Worm (Caenorhabditis elegans) whole organism, L4 larva: ENCODE results near the gene tsp-6.

Source experiments
- aha-1 ChIP-seq: fragments of 150-350 bp; peaks from one replicate; lab custom pipeline; 2014; ENCODE audit warnings: missing biosample characterization, missing genetic modification characterization
- arid-1 ChIP-seq: fragments of 200-800 bp; sonication (Bioruptor generic); conservative IDR thresholded peaks from 2 replicates; pipeline ENCODE4 v1.3.6; 2022; ENCODE audit warnings: missing genetic modification reagents, missing genetic modification characterization, missing compliant biosample characterization
- ceh-32 ChIP-seq: sonication (generic microtip); optimal IDR thresholded peaks from 2 replicates; lab custom pipeline; 2016; ENCODE audit warnings: mild to moderate bottlenecking, missing genetic modification characterization, missing compliant biosample characterization; ENCODE audit not compliant: poor library complexity
- daf-19 ChIP-seq: fragments of 200-800 bp; sonication (Bioruptor generic); conservative IDR thresholded peaks from 2 replicates; pipeline ENCODE4 v1.3.6; 2022; ENCODE audit warnings: missing genetic modification characterization, missing compliant biosample characterization
- hlh-11 ChIP-seq: fragments of 200-800 bp; sonication (Bioruptor generic); optimal IDR thresholded peaks from 2 replicates; lab custom pipeline; 2018; ENCODE audit warnings: mild to moderate bottlenecking, missing genetic modification characterization, missing compliant biosample characterization
- hlh-30 ChIP-seq: sonication (generic microtip); optimal IDR thresholded peaks from 2 replicates; lab custom pipeline; 2017; ENCODE audit warnings: antibody characterized with exemption, mild to moderate bottlenecking, missing genetic modification characterization, missing compliant biosample characterization; ENCODE audit not compliant: insufficient read depth
- hmg-1.1 ChIP-seq: fragments of 200-800 bp; sonication (Bioruptor generic); IDR thresholded peaks from 2 replicates; pipeline ENCODE4 v1.3.6; 2022; ENCODE audit warnings: missing genetic modification reagents, missing genetic modification characterization, missing compliant biosample characterization
- lsy-2 ChIP-seq, 2 experiments: fragments of 150-350 bp in 1 of 2; sonication (generic microtip) in 1 of 2; optimal IDR thresholded peaks; 2 replicates each; lab custom pipeline; 2014 to 2017; ENCODE audit warnings: missing biosample characterization in 2 of 2, missing genetic modification characterization in 2 of 2
- mdt-29 ChIP-seq: fragments of 200-800 bp; sonication (Bioruptor generic); IDR thresholded peaks from 2 replicates; pipeline ENCODE4 v1.3.6; 2022; ENCODE audit warnings: missing genetic modification reagents, missing genetic modification characterization, missing compliant biosample characterization
- mxl-2 ChIP-seq: fragments of 200-800 bp; sonication (Bioruptor generic); conservative IDR thresholded peaks from 2 replicates; pipeline ENCODE4 v1.3.6; 2022; ENCODE audit warnings: missing genetic modification reagents, missing genetic modification characterization, missing compliant biosample characterization
- nhr-237 ChIP-seq: sonication (generic microtip); optimal IDR thresholded peaks from 2 replicates; lab custom pipeline; 2017; ENCODE audit warnings: missing biosample characterization, missing genetic modification characterization
- nhr-48 ChIP-seq: sonication (generic microtip); optimal IDR thresholded peaks from 2 replicates; lab custom pipeline; 2016; ENCODE audit warnings: mild to moderate bottlenecking, missing genetic modification characterization, missing compliant biosample characterization
- nhr-77 ChIP-seq: fragments of 150-350 bp; optimal IDR thresholded peaks from 2 replicates; lab custom pipeline; 2014; ENCODE audit warnings: missing biosample characterization, missing genetic modification characterization
- php-3 ChIP-seq: fragments of 200-800 bp; sonication (Bioruptor generic); IDR thresholded peaks from 2 replicates; pipeline ENCODE4 v1.3.6; 2022; ENCODE audit warnings: missing genetic modification reagents, missing genetic modification characterization, missing compliant biosample characterization
- saeg-2 ChIP-seq: fragments of 200-800 bp; sonication (Bioruptor generic); IDR thresholded peaks from 2 replicates; pipeline ENCODE4 v1.3.6; 2022; ENCODE audit warnings: missing genetic modification reagents, missing genetic modification characterization, missing compliant biosample characterization
- set-16 ChIP-seq: fragments of 200-800 bp; sonication (Bioruptor generic); IDR thresholded peaks from 2 replicates; pipeline ENCODE4 v1.3.6; 2022; ENCODE audit warnings: missing genetic modification reagents, missing genetic modification characterization, missing compliant biosample characterization
- spr-3 ChIP-seq: fragments of 200-800 bp; sonication (Bioruptor generic); optimal IDR thresholded peaks from 2 replicates; lab custom pipeline; 2018; ENCODE audit warnings: mild to moderate bottlenecking, missing genetic modification characterization, missing compliant biosample characterization
- unc-62 ChIP-seq, 3 experiments: fragments of 150-350 bp in 1 of 3; sonication (generic microtip); optimal IDR thresholded peaks in 2 of 3; peaks in 1 of 3; 1 replicate in 1 of 3; 2 replicates in 2 of 3; lab custom pipeline; 2014 to 2017; ENCODE audit warnings: missing biosample characterization in 3 of 3, missing genetic modification characterization in 3 of 3, missing genetic modification reagents in 3 of 3, missing genotype in 1 of 3
- zfp-3 ChIP-seq: fragments of 200-800 bp; sonication (Bioruptor generic); conservative IDR thresholded peaks from 2 replicates; pipeline ENCODE4 v1.3.6; 2022; ENCODE audit warnings: missing genetic modification reagents, missing genetic modification characterization, missing compliant biosample characterization
- zip-11 ChIP-seq: fragments of 200-800 bp; sonication (Bioruptor generic); IDR thresholded peaks from 2 replicates; pipeline ENCODE4 v1.3.6; 2022; ENCODE audit warnings: missing genetic modification characterization, missing compliant biosample characterization
- zip-2 ChIP-seq: fragments of 150-350 bp; optimal IDR thresholded peaks from 2 replicates; lab custom pipeline; 2014; ENCODE audit warnings: missing biosample characterization, missing genetic modification characterization

Gene tsp-6

ce11 chrX:2865591-2866217, 45.5 kb downstream of the tsp-6 start:
- TF ChIP-seq lsy-2 (tag; optimal IDR thresholded peaks at IDR 0.05; lab: Kevin White, UChicago) = peak in 1 of 2 experiments; percentile 2
- no peak for TF ChIP-seq daf-19 (GFP tag; lab: Robert Waterston, UW)
- no peak for TF ChIP-seq zip-2 (tag; lab: Kevin White, UChicago)
- TF ChIP-seq arid-1 (GFP tag; lab: Robert Waterston, UW) = no peak
- no peak for TF ChIP-seq mdt-29 (GFP tag; lab: Robert Waterston, UW)
- TF ChIP-seq zfp-3 (GFP tag; lab: Robert Waterston, UW) = no peak
- TF ChIP-seq hmg-1.1 = no peak
- no peak for TF ChIP-seq zip-11 (GFP tag; lab: Robert Waterston, UW)
- TF ChIP-seq aha-1 (tag; lab: Kevin White, UChicago) = peak; percentile 52
- no peak for TF ChIP-seq nhr-77
- no peak for TF ChIP-seq mxl-2
- no peak for TF ChIP-seq set-16 (GFP tag; lab: Robert Waterston, UW)
- no peak for TF ChIP-seq ceh-32 (tag; lab: Kevin White, UChicago)
- no peak for TF ChIP-seq hlh-30
- no peak for TF ChIP-seq nhr-237 (tag; lab: Kevin White, UChicago)
- no peak for TF ChIP-seq hlh-11 (tag; lab: Kevin White, UChicago)
- TF ChIP-seq unc-62 (GFP tag; optimal IDR thresholded peaks at IDR 0.05 in 1 of 2; lab: Kevin White, UChicago) = no peak
- no peak for TF ChIP-seq unc-62 (tag; optimal IDR thresholded peaks at IDR 0.05; lab: Kevin White, UChicago)
- no peak for TF ChIP-seq spr-3 (GFP tag; lab: Kevin White, UChicago)
- TF ChIP-seq php-3 (GFP tag; lab: Robert Waterston, UW) = no peak
- TF ChIP-seq nhr-48 (tag; lab: Kevin White, UChicago) = no peak
- 0 out of 2 replicates have a peak, but pooled peaks have one; percentile 48 for TF ChIP-seq saeg-2 (GFP tag; lab: Robert Waterston, UW)

- TF ChIP-seq hmg-1.1 = no peak
- peak; percentile 34 for TF ChIP-seq aha-1 (tag; lab: Kevin White, UChicago)
These were observed 50.8 kb downstream of the tsp-6 start, which contains the start of gene F53B3.3 for ce11 chrX:2871037-2871436. Gene F53B3.3 (minus strand): TSS chrX:2871137.
